Fruit fly (Drosophila melanogaster) whole organism, pupa: Measurements from ENCODE around the gene CG3566.

ENCODE experiments used
- CG10348 ChIP-seq: fragments of 200-800 bp; sonication (Bioruptor generic); IDR thresholded peaks from 2 replicates; pipeline ENCODE4 v1.3.6; 2022; ENCODE audit warnings: missing biosample characterization, missing genetic modification characterization
- CG12605 ChIP-seq: fragments of 200-800 bp; sonication (Bioruptor generic); IDR thresholded peaks from 2 replicates; pipeline ENCODE4 v1.3.6; 2022; ENCODE audit warnings: missing biosample characterization, missing genetic modification characterization
- CG13204 ChIP-seq: fragments of 200-800 bp; sonication (Bioruptor generic); optimal IDR thresholded peaks from 2 replicates; lab custom pipeline; 2018; ENCODE audit warnings: missing biosample characterization, mild to moderate bottlenecking, missing genetic modification characterization, moderate library complexity
- CG14655 ChIP-seq: fragments of 200-800 bp; sonication (Bioruptor generic); optimal IDR thresholded peaks from 3 replicates; lab custom pipeline; 2017; ENCODE audit warnings: mild to moderate bottlenecking, missing biosample characterization, missing genetic modification reagents, missing genetic modification characterization
- CG15710 ChIP-seq: fragments of 200-800 bp; sonication (Bioruptor generic); optimal IDR thresholded peaks from 2 replicates; lab custom pipeline; 2018; ENCODE audit warnings: missing biosample characterization, mild to moderate bottlenecking, missing genetic modification characterization, moderate library complexity
- CG17806 ChIP-seq: fragments of 200-800 bp; sonication (Bioruptor generic); optimal IDR thresholded peaks from 2 replicates; lab custom pipeline; 2018; ENCODE audit warnings: missing biosample characterization, mild to moderate bottlenecking, missing genetic modification characterization, moderate library complexity
- CG32121 ChIP-seq: fragments of 200-800 bp; sonication (Bioruptor generic); IDR thresholded peaks from 2 replicates; pipeline ENCODE4 v1.3.6; 2022; ENCODE audit warnings: missing biosample characterization, missing genetic modification characterization
- CG34367 ChIP-seq: fragments of 200-800 bp; sonication (Bioruptor generic); optimal IDR thresholded peaks from 2 replicates; lab custom pipeline; 2018; ENCODE audit warnings: missing biosample characterization, mild to moderate bottlenecking, missing genetic modification characterization
- CG4496 ChIP-seq: fragments of 200-800 bp; sonication (Bioruptor generic); IDR thresholded peaks from 3 replicates; pipeline ENCODE4 v1.3.6; 2022; ENCODE audit warnings: missing biosample characterization, missing genetic modification characterization
- CG8159 ChIP-seq: fragments of 200-800 bp; sonication (Bioruptor generic); optimal IDR thresholded peaks from 3 replicates; lab custom pipeline; 2018; ENCODE audit warnings: missing biosample characterization, mild to moderate bottlenecking, missing genetic modification characterization, moderate library complexity
- CG9948 ChIP-seq: fragments of 200-800 bp; sonication (Bioruptor generic); optimal IDR thresholded peaks from 2 replicates; lab custom pipeline; 2018; ENCODE audit warnings: missing biosample characterization, mild to moderate bottlenecking, missing genetic modification characterization, moderate library complexity
- D1 ChIP-seq: fragments of 200-800 bp; sonication (Bioruptor generic); optimal IDR thresholded peaks from 2 replicates; lab custom pipeline; 2018; ENCODE audit warnings: missing biosample characterization, mild to moderate bottlenecking, missing genetic modification characterization, moderate library complexity
- EcR ChIP-seq: fragments of 200-800 bp; sonication (Bioruptor generic); optimal IDR thresholded peaks from 3 replicates; lab custom pipeline; 2019; ENCODE audit warnings: missing biosample characterization, missing genetic modification characterization, mild to moderate bottlenecking, moderate library complexity, missing genetic modification reagents
- Ets98B ChIP-seq: fragments of 200-800 bp; sonication (Bioruptor generic); IDR thresholded peaks from 2 replicates; pipeline ENCODE4 v1.3.6; 2022; ENCODE audit warnings: missing biosample characterization, missing genetic modification characterization
- Pif1A ChIP-seq: fragments of 200-800 bp; sonication (Bioruptor generic); optimal IDR thresholded peaks from 3 replicates; lab custom pipeline; 2016; ENCODE audit warnings: missing biosample characterization, missing genetic modification characterization
- Pif1B ChIP-seq: fragments of 200-800 bp; sonication (Bioruptor generic); optimal IDR thresholded peaks from 3 replicates; lab custom pipeline; 2016; ENCODE audit warnings: missing biosample characterization, missing genetic modification characterization
- Snoo ChIP-seq: fragments of 200-800 bp; sonication (Bioruptor generic); optimal IDR thresholded peaks from 3 replicates; lab custom pipeline; 2017; ENCODE audit warnings: missing biosample characterization, mild to moderate bottlenecking, missing genetic modification characterization, inconsistent platforms
- fd96Ca ChIP-seq: fragments of 200-800 bp; sonication (Bioruptor generic); IDR thresholded peaks from 3 replicates; pipeline ENCODE4 v1.3.6; 2022; ENCODE audit warnings: missing biosample characterization, missing genetic modification characterization
- gl ChIP-seq: fragments of 200-800 bp; sonication (Bioruptor generic); optimal IDR thresholded peaks from 2 replicates; lab custom pipeline; 2018; ENCODE audit warnings: missing biosample characterization, mild to moderate bottlenecking, missing genetic modification characterization
- rn ChIP-seq: fragments of 200-800 bp; sonication (Bioruptor generic); IDR thresholded peaks from 2 replicates; pipeline ENCODE4 v1.3.6; 2022; ENCODE audit warnings: missing biosample characterization, missing genetic modification characterization

The CG3566 gene

dm6 chrX:6237015-6237414 is 39.5 kb downstream of the CG3566 start, which contains the start of gene CG14445:
Gene CG14445, plus strand, starts transcription at chrX:6237315.
- TF ChIP-seq CG15710 (tag; lab: Kevin White, UChicago) (no peak), Ets98B (GFP tag; lab: Robert Waterston, UW) (no peak), CG13204 (GFP tag; lab: Kevin White, UChicago) (no peak), D1 (tag; lab: Kevin White, UChicago) (no peak), EcR (GFP tag; lab: Kevin White, UChicago) (no peak), CG9948 (tag; lab: Kevin White, UChicago) (no peak), CG14655 (GFP tag; lab: Kevin White, UChicago) (no peak), Pif1B (no peak), CG12605 (GFP tag; lab: Robert Waterston, UW) (no peak), CG32121 (GFP tag; lab: Robert Waterston, UW) (no peak), rn (GFP tag; lab: Robert Waterston, UW) (no peak)

DNA sequence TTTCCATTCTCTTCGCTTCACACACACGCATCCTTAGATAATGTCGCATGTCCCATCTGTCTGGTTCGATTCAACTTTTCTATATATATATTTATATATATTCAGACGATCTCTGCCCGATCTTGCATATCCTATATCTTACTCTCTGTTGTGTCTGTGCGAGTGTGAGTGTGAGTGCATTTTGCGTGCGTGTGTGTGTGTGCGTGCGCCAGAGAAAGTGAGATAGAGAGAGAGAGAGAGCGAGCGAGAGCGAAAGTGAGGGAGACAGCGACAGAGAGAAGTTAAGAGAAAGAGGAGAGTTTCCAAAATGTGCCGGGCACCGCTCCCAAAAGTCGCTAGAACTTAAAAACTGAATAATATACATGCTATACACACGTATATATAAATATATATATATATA is 44.8 kb downstream of the CG3566 start:
- TF ChIP-seq gl (tag; lab: Kevin White, UChicago) (no peak), rn (GFP tag; lab: Robert Waterston, UW) (no peak), CG34367 (no peak), CG17806 (tag; lab: Kevin White, UChicago) (no peak), EcR (GFP tag; lab: Kevin White, UChicago) (no peak), fd96Ca (GFP tag; lab: Robert Waterston, UW) (no peak), CG10348 (GFP tag; lab: Robert Waterston, UW) (no peak), CG12605 (GFP tag; lab: Robert Waterston, UW) (no peak), CG15710 (tag; lab: Kevin White, UChicago) (no peak), CG8159 (tag; lab: Kevin White, UChicago) (no peak), Ets98B (GFP tag; lab: Robert Waterston, UW) (no peak), CG14655 (GFP tag; lab: Kevin White, UChicago) (no peak), Snoo (tag; lab: Kevin White, UChicago) (no peak), CG4496 (GFP tag; lab: Robert Waterston, UW) (no peak), CG32121 (GFP tag; lab: Robert Waterston, UW) (no peak), CG13204 (GFP tag; lab: Kevin White, UChicago) (no peak), Pif1A (no peak)
- TF ChIP-seq, all 21 proteins: peak for 0

DNA sequence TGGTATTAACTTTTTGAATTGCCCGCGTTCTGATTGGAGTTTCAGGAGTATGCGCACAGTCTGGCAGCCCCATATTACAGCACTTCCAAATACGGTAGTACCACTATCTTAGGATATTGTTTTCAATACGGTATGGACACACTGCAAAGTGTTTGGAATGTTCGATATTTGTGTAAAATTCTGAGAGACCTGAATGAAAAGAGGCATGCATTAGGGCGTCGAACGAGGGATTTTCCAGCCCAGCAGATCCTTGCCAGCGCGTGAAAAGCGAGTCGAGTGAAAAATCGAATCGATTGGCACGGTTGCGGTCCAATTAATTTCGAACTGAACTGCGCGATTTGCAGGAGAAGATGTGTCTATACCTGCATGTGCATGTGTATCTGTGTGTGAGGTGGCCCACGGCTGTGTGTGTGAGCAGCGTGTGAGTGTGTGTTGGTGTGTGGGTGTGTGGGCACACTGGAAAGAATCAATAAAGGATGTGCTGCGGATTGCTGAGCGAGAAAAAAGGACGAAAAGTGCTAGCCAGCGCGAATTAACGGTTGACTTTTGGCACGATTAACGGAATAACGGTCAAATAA is 51.0 kb downstream of the CG3566 start, which contains the start of gene dtn:
Gene dtn, plus strand, starts transcription at position 176 of the 578 bp plus-strand sequence.
- TF ChIP-seq Ets98B (GFP tag; lab: Robert Waterston, UW) (no peak), EcR (GFP tag; lab: Kevin White, UChicago) (no peak), D1 (tag; lab: Kevin White, UChicago) (no peak), CG17806 (tag; lab: Kevin White, UChicago) (no peak), Pif1A (no peak), Pif1B (no peak), gl (tag; lab: Kevin White, UChicago) (no peak), rn (GFP tag; lab: Robert Waterston, UW) (no peak), CG15710 (tag; lab: Kevin White, UChicago) (no peak)
